Worm (Caenorhabditis elegans) whole organism, L1 larva: ENCODE data around the gene cld-9.

Experiments
- C04F5.9 ChIP-seq: sonication (generic microtip); optimal IDR thresholded peaks from 2 replicates; lab custom pipeline; 2016; ENCODE audit warnings: missing genetic modification characterization, missing compliant biosample characterization
- aha-1 ChIP-seq: fragments of 150-350 bp; optimal IDR thresholded peaks from 2 replicates; lab custom pipeline; 2014; ENCODE audit warnings: missing biosample characterization, missing genetic modification characterization
- aly-2 ChIP-seq: fragments of 150-350 bp; optimal IDR thresholded peaks from 2 replicates; lab custom pipeline; 2014; ENCODE audit warnings: missing biosample characterization, missing genetic modification characterization
- blmp-1 ChIP-seq: fragments of 150-350 bp; optimal IDR thresholded peaks from 2 replicates; lab custom pipeline; 2014; ENCODE audit warnings: missing biosample characterization, missing genetic modification characterization
- ceh-90 ChIP-seq: sonication (generic microtip); optimal IDR thresholded peaks from 2 replicates; lab custom pipeline; 2016; ENCODE audit warnings: missing genetic modification characterization, missing compliant biosample characterization
- ces-1 ChIP-seq: fragments of 150-350 bp; optimal IDR thresholded peaks from 2 replicates; lab custom pipeline; 2014; ENCODE audit warnings: missing biosample characterization, missing genetic modification reagents, missing genetic modification characterization
- efl-3 ChIP-seq: fragments of 200-800 bp; sonication (Bioruptor generic); optimal IDR thresholded peaks from 2 replicates; lab custom pipeline; 2018; ENCODE audit warnings: mild to moderate bottlenecking, missing genetic modification characterization, missing compliant biosample characterization
- egl-13 ChIP-seq: sonication (generic microtip); optimal IDR thresholded peaks from 2 replicates; lab custom pipeline; 2016; ENCODE audit warnings: missing genotype, missing genetic modification reagents, missing genetic modification characterization, missing compliant biosample characterization
- egl-27 ChIP-seq, 2 experiments: fragments of 150-350 bp in 1 of 2; sonication (generic microtip); optimal IDR thresholded peaks; 3 replicates each; lab custom pipeline; 2017 to 2018; ENCODE audit warnings: missing biosample characterization in 2 of 2, missing genetic modification characterization in 2 of 2, missing genetic modification reagents in 2 of 2
- elt-2 ChIP-seq: sonication (generic microtip); optimal IDR thresholded peaks from 2 replicates; lab custom pipeline; 2016; ENCODE audit warnings: missing genetic modification characterization, mild to moderate bottlenecking, inconsistent platforms, missing compliant biosample characterization, missing genetic modification reagents
- elt-3 ChIP-seq, 6 experiments: fragments of 150-350 bp in 1 of 6; sonication (generic microtip); optimal IDR thresholded peaks; 2 replicates each; lab custom pipeline; 2017 to 2018; ENCODE audit warnings: missing biosample characterization in 6 of 6, missing genetic modification characterization in 6 of 6, inconsistent platforms in 1 of 6
- fkh-10 ChIP-seq: sonication (generic microtip); optimal IDR thresholded peaks from 2 replicates; lab custom pipeline; 2017; ENCODE audit warnings: missing biosample characterization, missing genetic modification reagents, missing genetic modification characterization
- fkh-4 ChIP-seq: sonication (generic microtip); optimal IDR thresholded peaks from 2 replicates; lab custom pipeline; 2016; ENCODE audit warnings: missing compliant biosample characterization, missing genetic modification characterization, borderline replicate concordance
- fkh-8 ChIP-seq: sonication (generic microtip); optimal IDR thresholded peaks from 2 replicates; lab custom pipeline; 2016; ENCODE audit warnings: mild to moderate bottlenecking, missing genetic modification characterization, missing compliant biosample characterization
- fos-1 ChIP-seq: fragments of 150-350 bp; optimal IDR thresholded peaks from 2 replicates; lab custom pipeline; 2014; ENCODE audit warnings: missing biosample characterization, missing genetic modification characterization
- grh-1 ChIP-seq: fragments of 200-800 bp; sonication (Bioruptor generic); IDR thresholded peaks from 2 replicates; pipeline ENCODE4 v1.3.6; 2022; ENCODE audit warnings: missing genetic modification reagents, missing genetic modification characterization, missing compliant biosample characterization
- hpl-2 ChIP-seq: fragments of 150-350 bp; optimal IDR thresholded peaks from 2 replicates; lab custom pipeline; 2014; ENCODE audit warnings: missing biosample characterization, missing genetic modification reagents, missing genetic modification characterization
- irx-1 ChIP-seq: sonication (generic microtip); optimal IDR thresholded peaks from 2 replicates; lab custom pipeline; 2016; ENCODE audit warnings: missing genetic modification characterization, missing compliant biosample characterization
- isw-1 ChIP-seq: fragments of 200-800 bp; sonication (Bioruptor generic); IDR thresholded peaks from 2 replicates; pipeline ENCODE4 v1.3.6; 2022; ENCODE audit warnings: missing genetic modification characterization, missing compliant biosample characterization
- lin-13 ChIP-seq: fragments of 150-350 bp; optimal IDR thresholded peaks from 2 replicates; lab custom pipeline; 2014; ENCODE audit warnings: missing biosample characterization, missing genetic modification reagents, missing genetic modification characterization
- lin-15B ChIP-seq: fragments of 150-350 bp; sonication (generic microtip); optimal IDR thresholded peaks from 3 replicates; lab custom pipeline; 2014; ENCODE audit warnings: missing biosample characterization, missing genetic modification characterization
- lin-35 ChIP-seq, 2 experiments: fragments of 150-350 bp; optimal IDR thresholded peaks; 2 replicates each; lab custom pipeline; 2014; ENCODE audit warnings: missing biosample characterization in 2 of 2, missing genetic modification characterization in 2 of 2, missing genetic modification reagents in 2 of 2
- lin-39 ChIP-seq: fragments of 150-350 bp; optimal IDR thresholded peaks from 2 replicates; lab custom pipeline; 2014; ENCODE audit warnings: missing biosample characterization, missing genetic modification reagents, missing genetic modification characterization
- lsy-2 ChIP-seq, 2 experiments: fragments of 150-350 bp; optimal IDR thresholded peaks; 2 replicates each; lab custom pipeline; 2014; ENCODE audit warnings: missing biosample characterization in 2 of 2, missing genetic modification characterization in 2 of 2
- mab-9 ChIP-seq: fragments of 200-800 bp; sonication (Bioruptor generic); IDR thresholded peaks from 2 replicates; pipeline ENCODE4 v1.3.6; 2022; ENCODE audit warnings: missing genetic modification reagents, missing genetic modification characterization, missing compliant biosample characterization
- mep-1 ChIP-seq: fragments of 150-350 bp; optimal IDR thresholded peaks from 2 replicates; lab custom pipeline; 2014; ENCODE audit warnings: missing biosample characterization, missing genetic modification characterization
- nhr-11 ChIP-seq: fragments of 150-350 bp; optimal IDR thresholded peaks from 2 replicates; lab custom pipeline; 2014; ENCODE audit warnings: missing biosample characterization, missing genetic modification characterization
- nhr-20 ChIP-seq: sonication (generic microtip); optimal IDR thresholded peaks from 2 replicates; lab custom pipeline; 2016; ENCODE audit warnings: mild to moderate bottlenecking, missing genetic modification characterization, missing compliant biosample characterization
- nhr-47 ChIP-seq: sonication (generic microtip); optimal IDR thresholded peaks from 2 replicates; lab custom pipeline; 2016; ENCODE audit warnings: mild to moderate bottlenecking, missing genetic modification characterization, moderate library complexity, missing compliant biosample characterization
- nhr-71 ChIP-seq: sonication (generic microtip); optimal IDR thresholded peaks from 2 replicates; lab custom pipeline; 2016; ENCODE audit warnings: mild to moderate bottlenecking, missing genetic modification characterization, moderate library complexity, missing compliant biosample characterization
- nhr-90 ChIP-seq: sonication (generic microtip); optimal IDR thresholded peaks from 2 replicates; lab custom pipeline; 2016; ENCODE audit warnings: mild to moderate bottlenecking, missing genetic modification characterization, missing compliant biosample characterization; ENCODE audit not compliant: poor library complexity
- pag-3 ChIP-seq: sonication (generic microtip); optimal IDR thresholded peaks from 2 replicates; lab custom pipeline; 2017; ENCODE audit warnings: missing genetic modification characterization, mild to moderate bottlenecking, missing compliant biosample characterization, antibody characterized with exemption, borderline replicate concordance; ENCODE audit not compliant: insufficient read depth
- pax-3 ChIP-seq: fragments of 200-800 bp; sonication (Bioruptor generic); optimal IDR thresholded peaks from 2 replicates; lab custom pipeline; 2018; ENCODE audit warnings: mild to moderate bottlenecking, missing genetic modification characterization, moderate library complexity, missing compliant biosample characterization
- rnt-1 ChIP-seq: sonication (generic microtip); optimal IDR thresholded peaks from 2 replicates; lab custom pipeline; 2016; ENCODE audit warnings: mild to moderate bottlenecking, missing genetic modification characterization, moderate library complexity, missing compliant biosample characterization
- snpc-4 ChIP-seq: fragments of 150-350 bp; optimal IDR thresholded peaks from 2 replicates; lab custom pipeline; 2014; ENCODE audit warnings: missing biosample characterization, missing genetic modification characterization
- sup-37 ChIP-seq: fragments of 200-800 bp; sonication (Bioruptor generic); optimal IDR thresholded peaks from 2 replicates; lab custom pipeline; 2018; ENCODE audit warnings: mild to moderate bottlenecking, missing genetic modification characterization, missing compliant biosample characterization
- swsn-7 ChIP-seq: sonication (generic microtip); optimal IDR thresholded peaks from 2 replicates; lab custom pipeline; 2016; ENCODE audit warnings: missing genetic modification characterization, missing compliant biosample characterization
- unc-130 ChIP-seq: fragments of 150-350 bp; optimal IDR thresholded peaks from 2 replicates; lab custom pipeline; 2017; ENCODE audit warnings: missing biosample characterization, missing genetic modification characterization, inconsistent platforms
- unc-62 ChIP-seq: fragments of 150-350 bp; optimal IDR thresholded peaks from 2 replicates; lab custom pipeline; 2014; ENCODE audit warnings: missing biosample characterization, missing genetic modification reagents, missing genetic modification characterization
- unc-86 ChIP-seq: sonication (generic microtip); optimal IDR thresholded peaks from 2 replicates; lab custom pipeline; 2016; ENCODE audit warnings: missing genetic modification characterization, missing compliant biosample characterization
- unc-98 ChIP-seq: fragments of 200-800 bp; sonication (Bioruptor generic); IDR thresholded peaks from 2 replicates; pipeline ENCODE4 v1.3.6; 2022; ENCODE audit warnings: missing genetic modification characterization, missing compliant biosample characterization
- vab-15 ChIP-seq: sonication (generic microtip); optimal IDR thresholded peaks from 2 replicates; lab custom pipeline; 2017; ENCODE audit warnings: missing genotype, mild to moderate bottlenecking, missing genetic modification characterization, missing compliant biosample characterization
- xbp-1 ChIP-seq: sonication (generic microtip); optimal IDR thresholded peaks from 2 replicates; lab custom pipeline; 2016; ENCODE audit warnings: missing genetic modification characterization, missing compliant biosample characterization
- zag-1 ChIP-seq: fragments of 150-350 bp; optimal IDR thresholded peaks from 2 replicates; lab custom pipeline; 2014; ENCODE audit warnings: missing biosample characterization, missing genetic modification characterization
- ztf-11 ChIP-seq, 2 experiments: sonication (generic microtip); optimal IDR thresholded peaks; 2 replicates each; lab custom pipeline; 2016 to 2017; ENCODE audit warnings: missing genetic modification characterization in 2 of 2, missing biosample characterization in 1 of 2, missing compliant biosample characterization in 1 of 2

Gene cld-9

DNA sequence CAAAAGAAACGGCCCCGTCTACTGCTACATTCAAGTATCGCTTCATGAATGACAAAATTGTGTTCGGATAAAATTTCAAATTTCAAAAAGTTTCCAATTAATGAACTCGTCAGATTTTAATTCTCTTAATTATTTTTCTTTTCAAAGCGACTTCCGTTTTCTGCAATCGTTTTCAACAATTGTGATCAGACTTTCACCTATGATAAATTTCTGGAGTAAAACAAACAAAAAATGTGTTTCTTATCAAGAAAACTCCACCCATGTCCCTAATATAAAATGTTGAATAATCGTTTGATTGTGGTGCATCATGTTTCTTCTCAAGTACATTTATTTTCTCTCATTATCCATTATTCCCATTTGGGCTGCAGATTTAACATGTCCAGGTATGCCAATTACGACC, 19.5 kb upstream of the cld-9 start, which contains the start of gene F20G2.5:
TSS of gene F20G2.5 (plus strand) at position 301 of the 400 bp plus-strand sequence.
- TF ChIP-seq unc-130 (tag; lab: Kevin White, UChicago), result no peak
- peak; percentile 22 for TF ChIP-seq elt-2 (tag; lab: Kevin White, UChicago)

DNA sequence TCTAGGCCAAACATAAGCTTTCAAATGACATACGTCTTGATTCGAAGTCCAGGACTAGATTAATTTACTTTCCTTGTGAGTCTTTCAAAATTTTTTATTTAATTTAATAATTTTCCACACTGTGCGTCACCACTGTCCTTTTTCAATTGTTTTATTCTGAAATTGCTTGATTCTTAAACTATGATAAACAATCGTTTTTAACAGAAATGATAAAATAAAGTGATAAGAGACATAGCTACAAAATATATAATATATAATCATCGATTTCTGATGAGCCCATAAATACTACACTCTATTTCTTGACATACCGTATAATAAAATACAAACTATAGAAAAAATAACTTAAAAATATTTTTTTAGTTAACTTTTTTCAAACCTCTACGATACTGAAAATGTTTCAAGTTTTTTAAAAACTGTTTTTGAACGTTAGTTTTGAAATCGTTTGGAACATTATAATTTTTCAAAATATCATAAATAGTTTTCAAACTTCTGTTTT, 17.3 kb upstream of the cld-9 start, which contains the start of gene nas-24:
TSS of gene nas-24 (plus strand) at position 446 of the 496 bp plus-strand sequence.
- TF ChIP-seq mep-1 (tag; lab: Kevin White, UChicago) (no peak), sup-37 (no peak), elt-2 (tag; lab: Kevin White, UChicago) (peak; percentile 23), xbp-1 (no peak), isw-1 (GFP tag; lab: Robert Waterston, UW) (no peak), vab-15 (tag; lab: Kevin White, UChicago) (no peak)

DNA sequence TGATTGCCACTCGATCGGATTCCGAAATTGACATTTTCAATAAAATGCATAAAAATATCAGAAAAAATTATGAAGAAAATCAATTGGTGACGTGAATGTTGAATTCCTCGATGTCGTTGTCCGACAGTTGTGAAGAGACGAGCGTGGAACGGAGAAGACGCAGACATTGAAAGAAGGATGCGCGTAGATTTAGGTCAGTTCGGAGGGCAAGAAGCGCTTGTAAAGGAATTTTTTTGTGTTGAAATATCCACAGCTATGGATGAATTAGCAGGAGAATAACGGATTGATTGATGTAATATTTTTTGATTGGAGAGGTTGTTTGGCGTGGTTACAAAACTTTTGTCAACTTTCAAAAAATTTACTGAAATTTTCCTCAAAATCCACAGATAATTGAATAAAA, 16.7 kb upstream of the cld-9 start, which contains the start of gene F20G2.3:
TSS of gene F20G2.3 (minus strand) at position 101 of the 400 bp plus-strand sequence.
- no peak for TF ChIP-seq fkh-8
- peak; percentile 25 for TF ChIP-seq blmp-1 (tag; lab: Kevin White, UChicago)
- TF ChIP-seq zag-1 (tag; lab: Kevin White, UChicago), result no peak
- TF ChIP-seq C04F5.9 (tag; lab: Kevin White, UChicago), result no peak

DNA sequence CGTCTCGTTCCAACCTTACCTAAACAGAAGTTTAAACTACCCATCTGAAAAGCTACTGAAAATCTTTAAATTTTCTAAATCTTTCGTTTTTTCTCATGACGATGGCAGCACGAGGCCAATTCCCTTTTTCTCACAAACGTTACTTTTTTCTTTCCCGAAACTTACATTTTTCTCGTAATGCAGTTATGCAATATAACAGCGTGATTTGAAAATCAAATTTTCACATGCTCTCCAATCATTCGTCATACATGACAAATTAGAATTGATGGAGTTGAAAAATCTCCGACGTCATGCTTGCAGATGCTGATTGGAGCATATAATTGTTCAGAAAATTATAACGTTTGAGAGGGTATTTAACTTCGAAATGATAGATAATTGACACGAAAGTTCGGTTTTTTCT, 12.0 kb upstream of the cld-9 start:
- TF ChIP-seq fkh-8 (peak; percentile 91), nhr-71 (peak; percentile 70), lsy-2 (tag; optimal IDR thresholded peaks at IDR 0.05; lab: Kevin White, UChicago) (peak in 1 of 2 experiments; percentile 5), ceh-90 (tag; lab: Kevin White, UChicago) (no peak), egl-13 (tag; lab: Kevin White, UChicago) (no peak), hpl-2 (no peak), elt-2 (tag; lab: Kevin White, UChicago) (no peak), pag-3 (tag; lab: Kevin White, UChicago) (no peak), unc-62 (GFP tag; lab: Kevin White, UChicago) (no peak), aha-1 (tag; lab: Kevin White, UChicago) (no peak), fos-1 (no peak), ces-1 (GFP tag; lab: Kevin White, UChicago) (no peak), grh-1 (GFP tag; lab: Robert Waterston, UW) (no peak), ztf-11 (tag; optimal IDR thresholded peaks at IDR 0.05; lab: Kevin White, UChicago) (no peak), efl-3 (no peak), aly-2 (tag; lab: Kevin White, UChicago) (no peak), elt-3 (tag; optimal IDR thresholded peaks at IDR 0.05; lab: Kevin White, UChicago) (no peak), xbp-1 (no peak), nhr-20 (tag; lab: Kevin White, UChicago) (no peak), fkh-4 (tag; lab: Kevin White, UChicago) (no peak), swsn-7 (peak; percentile 11), C04F5.9 (tag; lab: Kevin White, UChicago) (no peak), egl-27 (tag; optimal IDR thresholded peaks at IDR 0.05; lab: Kevin White, UChicago) (no peak), nhr-11 (no peak), lin-35 (GFP tag; optimal IDR thresholded peaks at IDR 0.05; lab: Kevin White, UChicago) (no peak), fkh-10 (peak; percentile 0), snpc-4 (no peak), lin-15B (tag; lab: Kevin White, UChicago) (no peak), unc-86 (tag; lab: Kevin White, UChicago) (no peak), pax-3 (tag; lab: Kevin White, UChicago) (peak; percentile 56), mab-9 (GFP tag; lab: Robert Waterston, UW) (no peak), nhr-47 (tag; lab: Kevin White, UChicago) (peak; percentile 56), irx-1 (tag; lab: Kevin White, UChicago) (no peak), unc-130 (tag; lab: Kevin White, UChicago) (no peak), rnt-1 (tag; lab: Kevin White, UChicago) (no peak), unc-98 (GFP tag; lab: Robert Waterston, UW) (no peak), lin-13 (GFP tag; lab: Kevin White, UChicago) (no peak), lin-39 (tag; lab: Kevin White, UChicago) (no peak), nhr-90 (tag; lab: Kevin White, UChicago) (no peak), isw-1 (GFP tag; lab: Robert Waterston, UW) (no peak)
